Worm (Caenorhabditis elegans) whole organism, mixed stage, embryonic: ENCODE measurements around the gene K08D8.1.

ENCODE experiments used
- M03D4.4 ChIP-seq: sonication (generic microtip); optimal IDR thresholded peaks from 2 replicates; lab custom pipeline; 2017; ENCODE audit warnings: mild to moderate bottlenecking, missing genetic modification characterization, missing compliant biosample characterization
- bed-3 ChIP-seq: fragments of 200-800 bp; sonication (Bioruptor generic); optimal IDR thresholded peaks from 3 replicates; lab custom pipeline; 2018; ENCODE audit warnings: mild to moderate bottlenecking, missing genetic modification characterization, moderate library complexity, missing compliant biosample characterization
- blmp-1 ChIP-seq: fragments of 150-350 bp; optimal IDR thresholded peaks from 2 replicates; lab custom pipeline; 2014; ENCODE audit warnings: missing biosample characterization, missing genetic modification characterization
- ceh-39 ChIP-seq: fragments of 150-350 bp; optimal IDR thresholded peaks from 2 replicates; lab custom pipeline; 2014; ENCODE audit warnings: missing biosample characterization, missing genetic modification characterization
- ceh-43 ChIP-seq: fragments of 200-800 bp; sonication (Bioruptor generic); optimal IDR thresholded peaks from 2 replicates; lab custom pipeline; 2018; ENCODE audit warnings: mild to moderate bottlenecking, missing genetic modification characterization, moderate library complexity, missing compliant biosample characterization
- ceh-83 ChIP-seq: fragments of 200-800 bp; sonication (Bioruptor generic); optimal IDR thresholded peaks from 2 replicates; lab custom pipeline; 2018; ENCODE audit warnings: mild to moderate bottlenecking, missing genetic modification characterization, missing compliant biosample characterization
- ces-1 ChIP-seq: fragments of 150-350 bp; optimal IDR thresholded peaks from 2 replicates; lab custom pipeline; 2014; ENCODE audit warnings: missing biosample characterization, missing genetic modification reagents, missing genetic modification characterization
- drap-1 ChIP-seq: fragments of 200-800 bp; sonication (Bioruptor generic); optimal IDR thresholded peaks from 3 replicates; lab custom pipeline; 2018; ENCODE audit warnings: mild to moderate bottlenecking, missing genetic modification characterization, missing compliant biosample characterization
- elt-1 ChIP-seq: sonication (generic microtip); optimal IDR thresholded peaks from 2 replicates; lab custom pipeline; 2017; ENCODE audit warnings: missing genetic modification characterization, mild to moderate bottlenecking, missing compliant biosample characterization, antibody characterized with exemption, moderate library complexity, borderline replicate concordance; ENCODE audit not compliant: insufficient read depth
- elt-3 ChIP-seq: fragments of 150-350 bp; optimal IDR thresholded peaks from 2 replicates; lab custom pipeline; 2014; ENCODE audit warnings: missing biosample characterization, missing genetic modification characterization
- flh-1 ChIP-seq: fragments of 200-800 bp; sonication (Bioruptor generic); optimal IDR thresholded peaks from 2 replicates; lab custom pipeline; 2018; ENCODE audit warnings: mild to moderate bottlenecking, missing genetic modification characterization, moderate library complexity, missing compliant biosample characterization
- hlh-1 ChIP-seq: fragments of 150-350 bp; optimal IDR thresholded peaks from 2 replicates; lab custom pipeline; 2014; ENCODE audit warnings: missing biosample characterization, missing genetic modification reagents, missing genetic modification characterization
- lin-13 ChIP-seq: fragments of 150-350 bp; optimal IDR thresholded peaks from 2 replicates; lab custom pipeline; 2014; ENCODE audit warnings: missing biosample characterization, missing genetic modification characterization
- lin-32 ChIP-seq: fragments of 200-800 bp; sonication (Bioruptor generic); optimal IDR thresholded peaks from 2 replicates; lab custom pipeline; 2018; ENCODE audit warnings: mild to moderate bottlenecking, missing genetic modification characterization, missing compliant biosample characterization
- lsy-2 ChIP-seq: fragments of 150-350 bp; optimal IDR thresholded peaks from 2 replicates; lab custom pipeline; 2014; ENCODE audit warnings: missing biosample characterization, missing genetic modification characterization
- mab-5 ChIP-seq: fragments of 150-350 bp; optimal IDR thresholded peaks from 2 replicates; lab custom pipeline; 2014; ENCODE audit warnings: missing biosample characterization, missing genetic modification characterization
- mep-1 ChIP-seq: fragments of 150-350 bp; optimal IDR thresholded peaks from 2 replicates; lab custom pipeline; 2017; ENCODE audit warnings: missing biosample characterization, missing genetic modification reagents, missing genetic modification characterization, inconsistent platforms
- mls-2 ChIP-seq: sonication (generic microtip); optimal IDR thresholded peaks from 2 replicates; lab custom pipeline; 2016; ENCODE audit warnings: mild to moderate bottlenecking, missing genetic modification characterization, moderate library complexity, missing compliant biosample characterization
- nhr-12 ChIP-seq: fragments of 150-350 bp; optimal IDR thresholded peaks from 2 replicates; lab custom pipeline; 2014; ENCODE audit warnings: missing biosample characterization, missing genetic modification characterization
- nhr-2 ChIP-seq: fragments of 150-350 bp; optimal IDR thresholded peaks from 2 replicates; lab custom pipeline; 2014; ENCODE audit warnings: missing biosample characterization, missing genetic modification characterization
- nhr-28 ChIP-seq: fragments of 150-350 bp; optimal IDR thresholded peaks from 2 replicates; lab custom pipeline; 2014; ENCODE audit warnings: missing biosample characterization, missing genetic modification characterization
- nhr-76 ChIP-seq: sonication (generic microtip); optimal IDR thresholded peaks from 2 replicates; lab custom pipeline; 2017; ENCODE audit warnings: missing biosample characterization, missing genetic modification characterization
- pha-4 ChIP-seq: fragments of 150-350 bp; optimal IDR thresholded peaks from 2 replicates; lab custom pipeline; 2018; ENCODE audit warnings: missing biosample characterization, missing genetic modification reagents, missing genetic modification characterization
- sem-2 ChIP-seq: fragments of 200-800 bp; sonication (Bioruptor generic); optimal IDR thresholded peaks from 2 replicates; lab custom pipeline; 2018; ENCODE audit warnings: mild to moderate bottlenecking, missing genetic modification characterization, missing compliant biosample characterization
- tbx-8 ChIP-seq: fragments of 200-800 bp; sonication (Bioruptor generic); optimal IDR thresholded peaks from 2 replicates; lab custom pipeline; 2018; ENCODE audit warnings: mild to moderate bottlenecking, missing genetic modification characterization, moderate library complexity, missing compliant biosample characterization
- unc-120 ChIP-seq: sonication (generic microtip); optimal IDR thresholded peaks from 2 replicates; lab custom pipeline; 2017; ENCODE audit warnings: missing genetic modification characterization, missing compliant biosample characterization; ENCODE audit not compliant: poor library complexity, severe bottlenecking
- unc-39 ChIP-seq: fragments of 150-350 bp; optimal IDR thresholded peaks from 2 replicates; lab custom pipeline; 2014; ENCODE audit warnings: missing biosample characterization, missing genetic modification characterization
- ztf-11 ChIP-seq: fragments of 150-350 bp; optimal IDR thresholded peaks from 2 replicates; lab custom pipeline; 2014; ENCODE audit warnings: missing biosample characterization, missing genetic modification characterization

Gene K08D8.1

DNA sequence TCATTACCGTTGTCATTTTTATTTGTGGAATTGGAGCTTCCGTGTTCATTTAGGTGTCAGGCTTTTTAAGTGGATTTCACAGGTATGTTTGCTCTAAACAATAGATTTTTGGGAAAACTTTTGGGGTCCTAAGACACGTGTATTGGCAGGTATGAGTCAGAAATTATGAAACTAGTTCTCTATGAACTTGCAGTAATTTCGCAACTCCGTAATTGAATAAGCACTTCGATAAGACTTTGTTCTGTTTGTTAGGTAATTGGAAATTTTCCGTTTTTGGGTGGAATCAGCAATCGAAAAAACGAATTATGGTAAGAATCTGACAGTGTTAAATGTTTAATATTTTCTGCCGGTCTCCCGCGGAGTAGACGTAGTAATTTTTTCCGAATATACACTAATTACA is 4.9 kb downstream of the K08D8.1 start:
- TF ChIP-seq ceh-43 (GFP tag; lab: Kevin White, UChicago) (no peak), unc-39 (no peak)

DNA sequence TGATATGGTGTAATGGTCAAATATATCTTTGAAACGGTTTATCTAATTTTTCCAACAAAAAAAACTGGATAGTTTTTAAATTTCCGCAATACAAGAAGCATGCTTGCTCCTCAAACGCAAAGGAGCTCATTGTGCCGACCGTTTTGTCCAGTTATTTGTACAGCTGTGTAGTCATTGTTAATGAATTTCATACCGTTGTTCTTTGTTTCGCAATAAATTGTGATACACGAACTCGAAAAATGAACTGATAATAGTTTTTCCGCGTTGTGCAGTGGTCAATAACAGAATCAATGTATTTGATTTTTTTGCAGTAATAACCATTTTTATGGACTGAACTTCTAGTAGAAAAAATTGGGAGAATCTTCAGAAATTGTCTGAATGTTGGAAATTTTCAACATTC is 6.5 kb downstream of the K08D8.1 start:
- no peak for TF ChIP-seq lin-13
- TF ChIP-seq pha-4 (tag; lab: Kevin White, UChicago): no peak
- no peak for TF ChIP-seq nhr-2 (tag; lab: Kevin White, UChicago)
- TF ChIP-seq mep-1: no peak
- TF ChIP-seq lsy-2 (tag; lab: Kevin White, UChicago): no peak
- TF ChIP-seq mab-5 (tag; lab: Kevin White, UChicago): no peak
- no peak for TF ChIP-seq ceh-39

DNA sequence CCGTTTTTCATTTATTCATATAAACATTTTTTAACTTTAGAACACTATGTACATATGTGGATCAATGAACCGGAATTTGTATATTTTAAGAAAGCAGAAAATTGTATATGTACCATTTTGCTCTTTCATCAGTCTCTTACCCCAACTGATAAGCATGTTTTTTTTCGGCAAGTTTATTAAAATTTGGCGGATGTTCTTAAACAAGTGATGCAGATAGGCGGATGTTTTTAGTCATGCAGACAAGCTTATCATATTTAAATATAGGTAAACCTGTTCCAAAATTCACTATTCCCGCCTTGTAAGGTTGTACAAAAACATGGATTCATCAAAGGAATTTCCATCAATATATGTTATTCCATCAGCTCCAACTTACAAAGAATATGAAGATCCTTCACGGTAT is 7.1 kb downstream of the K08D8.1 start, which contains the start of gene K08D8.9:
TSS of gene K08D8.9 (plus strand) at position 301 of the 400 bp plus-strand sequence.
- TF ChIP-seq ceh-83 (no peak), blmp-1 (tag; lab: Kevin White, UChicago) (no peak), ces-1 (no peak), nhr-76 (tag; lab: Kevin White, UChicago) (no peak), lin-13 (no peak), nhr-12 (no peak), elt-3 (tag; lab: Kevin White, UChicago) (no peak)

DNA sequence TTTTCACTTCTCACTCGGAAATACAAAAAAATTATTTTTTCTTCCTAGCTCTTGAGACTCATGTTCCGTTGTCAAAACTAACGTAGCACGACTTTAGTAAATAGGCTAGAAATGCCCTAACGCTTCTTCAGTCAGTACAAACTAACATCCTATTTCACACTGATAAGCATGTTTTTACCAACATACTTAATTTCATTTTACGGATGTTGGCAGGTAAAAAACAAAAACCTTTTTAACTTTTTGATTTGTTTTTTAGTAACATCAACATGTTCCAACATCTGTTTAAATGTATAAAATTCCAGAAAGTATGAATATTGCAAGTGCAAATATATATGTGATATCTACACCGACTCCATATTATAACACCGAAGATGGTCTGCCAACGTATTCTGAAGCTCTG is 8.0 kb downstream of the K08D8.1 start, which contains the start of gene K08D8.10:
TSS of gene K08D8.10 (plus strand) at position 301 of the 400 bp plus-strand sequence.
- TF ChIP-seq blmp-1 (tag; lab: Kevin White, UChicago) (no peak), sem-2 (GFP tag; lab: Kevin White, UChicago) (no peak), bed-3 (GFP tag; lab: Kevin White, UChicago) (no peak), M03D4.4 (tag; lab: Kevin White, UChicago) (no peak), mls-2 (tag; lab: Kevin White, UChicago) (no peak), nhr-76 (tag; lab: Kevin White, UChicago) (no peak), lsy-2 (tag; lab: Kevin White, UChicago) (no peak), hlh-1 (no peak), ceh-43 (GFP tag; lab: Kevin White, UChicago) (no peak), mep-1 (no peak), elt-3 (tag; lab: Kevin White, UChicago) (no peak), unc-39 (no peak), mab-5 (tag; lab: Kevin White, UChicago) (no peak), flh-1 (GFP tag; lab: Kevin White, UChicago) (no peak), elt-1 (tag; lab: Kevin White, UChicago) (no peak), nhr-2 (tag; lab: Kevin White, UChicago) (no peak), drap-1 (GFP tag; lab: Kevin White, UChicago) (no peak), nhr-12 (no peak), ztf-11 (tag; lab: Kevin White, UChicago) (no peak), tbx-8 (GFP tag; lab: Kevin White, UChicago) (no peak)

DNA sequence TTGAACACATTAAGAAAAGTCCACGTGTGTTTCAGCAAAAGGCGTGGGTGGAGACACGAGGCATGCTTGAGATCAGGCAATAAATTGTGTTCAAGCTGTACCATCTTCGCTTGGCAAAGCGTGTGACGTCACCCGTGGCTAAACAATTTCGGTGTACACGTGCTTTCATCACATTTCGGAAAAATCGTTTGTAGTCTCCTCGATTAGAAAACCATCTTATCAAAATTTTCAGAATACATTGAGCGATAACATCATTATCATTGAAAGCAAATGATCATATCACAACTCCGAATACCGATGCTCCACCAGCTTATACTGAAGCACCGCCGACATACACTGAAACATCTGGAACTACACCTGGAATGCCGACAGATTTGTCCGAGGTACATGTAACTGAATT is 9.3 kb downstream of the K08D8.1 start:
- no peak for TF ChIP-seq unc-120
- no peak for TF ChIP-seq elt-3 (tag; lab: Kevin White, UChicago)
- no peak for TF ChIP-seq mep-1
- TF ChIP-seq ztf-11 (tag; lab: Kevin White, UChicago): no peak
- TF ChIP-seq nhr-28 (tag; lab: Kevin White, UChicago): no peak
- no peak for TF ChIP-seq flh-1 (GFP tag; lab: Kevin White, UChicago)
- no peak for TF ChIP-seq lin-32
- no peak for TF ChIP-seq ceh-43 (GFP tag; lab: Kevin White, UChicago)
- TF ChIP-seq ces-1: no peak
- no peak for TF ChIP-seq lin-13
- TF ChIP-seq nhr-76 (tag; lab: Kevin White, UChicago): no peak
- TF ChIP-seq ceh-39: no peak
- TF ChIP-seq pha-4 (tag; lab: Kevin White, UChicago): no peak
- no peak for TF ChIP-seq mab-5 (tag; lab: Kevin White, UChicago)

DNA sequence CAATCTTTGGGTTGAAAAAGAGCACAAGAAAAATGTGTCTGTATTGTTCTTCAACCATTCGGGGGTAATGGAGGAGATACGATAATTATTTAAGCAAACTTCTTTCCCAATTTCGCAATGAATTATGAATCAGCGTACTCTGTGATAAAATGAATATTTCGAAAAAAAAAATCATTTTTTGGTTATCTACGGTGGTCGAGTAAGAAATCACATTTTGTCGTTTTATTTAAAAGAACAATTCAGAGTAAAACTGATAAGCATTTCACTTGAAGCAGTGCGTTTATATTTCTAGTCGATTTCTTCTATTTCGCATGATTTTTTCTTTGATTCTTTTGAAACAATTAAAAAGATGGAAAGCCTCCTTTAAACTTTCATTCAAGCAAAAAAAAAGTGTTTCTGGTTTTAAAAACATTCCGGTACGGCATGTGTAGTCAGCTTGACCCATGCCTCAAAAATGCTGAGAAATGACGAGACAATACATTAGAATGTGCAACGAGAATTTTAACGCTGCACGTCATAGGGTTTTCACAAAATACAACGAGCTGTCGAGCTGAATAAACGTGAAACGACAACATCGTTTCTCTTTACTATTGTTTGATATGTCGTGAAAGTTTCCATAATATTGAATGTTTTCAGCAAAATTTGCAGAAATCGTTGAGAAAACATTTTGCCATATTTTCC is 10.3 kb downstream of the K08D8.1 start, which contains the start of gene K08D8.2:
TSS of gene K08D8.2 (plus strand) at position 631 of the 681 bp plus-strand sequence.
- TF ChIP-seq ces-1 (no peak), lsy-2 (tag; lab: Kevin White, UChicago) (no peak), mep-1 (no peak), unc-39 (no peak), lin-13 (no peak)
